Fruit fly (Drosophila melanogaster) whole organism, pupa: Measurements from ENCODE around the gene CG31821.

ENCODE experiments used
- CG10348 ChIP-seq: fragments of 200-800 bp; sonication (Bioruptor generic); IDR thresholded peaks from 2 replicates; pipeline ENCODE4 v1.3.6; 2022; ENCODE audit warnings: missing biosample characterization, missing genetic modification characterization
- CG12605 ChIP-seq: fragments of 200-800 bp; sonication (Bioruptor generic); IDR thresholded peaks from 2 replicates; pipeline ENCODE4 v1.3.6; 2022; ENCODE audit warnings: missing biosample characterization, missing genetic modification characterization
- CG13204 ChIP-seq: fragments of 200-800 bp; sonication (Bioruptor generic); optimal IDR thresholded peaks from 2 replicates; lab custom pipeline; 2018; ENCODE audit warnings: missing biosample characterization, mild to moderate bottlenecking, missing genetic modification characterization, moderate library complexity
- CG14655 ChIP-seq: fragments of 200-800 bp; sonication (Bioruptor generic); optimal IDR thresholded peaks from 3 replicates; lab custom pipeline; 2017; ENCODE audit warnings: mild to moderate bottlenecking, missing biosample characterization, missing genetic modification reagents, missing genetic modification characterization
- CG15710 ChIP-seq: fragments of 200-800 bp; sonication (Bioruptor generic); optimal IDR thresholded peaks from 2 replicates; lab custom pipeline; 2018; ENCODE audit warnings: missing biosample characterization, mild to moderate bottlenecking, missing genetic modification characterization, moderate library complexity
- CG17806 ChIP-seq: fragments of 200-800 bp; sonication (Bioruptor generic); optimal IDR thresholded peaks from 2 replicates; lab custom pipeline; 2018; ENCODE audit warnings: missing biosample characterization, mild to moderate bottlenecking, missing genetic modification characterization, moderate library complexity
- CG32121 ChIP-seq: fragments of 200-800 bp; sonication (Bioruptor generic); IDR thresholded peaks from 2 replicates; pipeline ENCODE4 v1.3.6; 2022; ENCODE audit warnings: missing biosample characterization, missing genetic modification characterization
- CG34367 ChIP-seq: fragments of 200-800 bp; sonication (Bioruptor generic); optimal IDR thresholded peaks from 2 replicates; lab custom pipeline; 2018; ENCODE audit warnings: missing biosample characterization, mild to moderate bottlenecking, missing genetic modification characterization
- CG4496 ChIP-seq: fragments of 200-800 bp; sonication (Bioruptor generic); IDR thresholded peaks from 3 replicates; pipeline ENCODE4 v1.3.6; 2022; ENCODE audit warnings: missing biosample characterization, missing genetic modification characterization
- CG8159 ChIP-seq: fragments of 200-800 bp; sonication (Bioruptor generic); optimal IDR thresholded peaks from 3 replicates; lab custom pipeline; 2018; ENCODE audit warnings: missing biosample characterization, mild to moderate bottlenecking, missing genetic modification characterization, moderate library complexity
- CG8301 ChIP-seq: fragments of 200-800 bp; sonication (Bioruptor generic); optimal IDR thresholded peaks from 2 replicates; lab custom pipeline; 2018; ENCODE audit warnings: missing biosample characterization, mild to moderate bottlenecking, missing genetic modification characterization
- CG9948 ChIP-seq: fragments of 200-800 bp; sonication (Bioruptor generic); optimal IDR thresholded peaks from 2 replicates; lab custom pipeline; 2018; ENCODE audit warnings: missing biosample characterization, mild to moderate bottlenecking, missing genetic modification characterization, moderate library complexity
- D1 ChIP-seq: fragments of 200-800 bp; sonication (Bioruptor generic); optimal IDR thresholded peaks from 2 replicates; lab custom pipeline; 2018; ENCODE audit warnings: missing biosample characterization, mild to moderate bottlenecking, missing genetic modification characterization, moderate library complexity
- EcR ChIP-seq: fragments of 200-800 bp; sonication (Bioruptor generic); optimal IDR thresholded peaks from 3 replicates; lab custom pipeline; 2019; ENCODE audit warnings: missing biosample characterization, missing genetic modification characterization, mild to moderate bottlenecking, moderate library complexity, missing genetic modification reagents
- Ets98B ChIP-seq: fragments of 200-800 bp; sonication (Bioruptor generic); IDR thresholded peaks from 2 replicates; pipeline ENCODE4 v1.3.6; 2022; ENCODE audit warnings: missing biosample characterization, missing genetic modification characterization
- Pif1A ChIP-seq: fragments of 200-800 bp; sonication (Bioruptor generic); optimal IDR thresholded peaks from 3 replicates; lab custom pipeline; 2016; ENCODE audit warnings: missing biosample characterization, missing genetic modification characterization
- Pif1B ChIP-seq: fragments of 200-800 bp; sonication (Bioruptor generic); optimal IDR thresholded peaks from 3 replicates; lab custom pipeline; 2016; ENCODE audit warnings: missing biosample characterization, missing genetic modification characterization
- Snoo ChIP-seq: fragments of 200-800 bp; sonication (Bioruptor generic); optimal IDR thresholded peaks from 3 replicates; lab custom pipeline; 2017; ENCODE audit warnings: missing biosample characterization, mild to moderate bottlenecking, missing genetic modification characterization, inconsistent platforms
- fd96Ca ChIP-seq: fragments of 200-800 bp; sonication (Bioruptor generic); IDR thresholded peaks from 3 replicates; pipeline ENCODE4 v1.3.6; 2022; ENCODE audit warnings: missing biosample characterization, missing genetic modification characterization
- gl ChIP-seq: fragments of 200-800 bp; sonication (Bioruptor generic); optimal IDR thresholded peaks from 2 replicates; lab custom pipeline; 2018; ENCODE audit warnings: missing biosample characterization, mild to moderate bottlenecking, missing genetic modification characterization
- rn ChIP-seq: fragments of 200-800 bp; sonication (Bioruptor generic); IDR thresholded peaks from 2 replicates; pipeline ENCODE4 v1.3.6; 2022; ENCODE audit warnings: missing biosample characterization, missing genetic modification characterization

Gene CG31821

DNA sequence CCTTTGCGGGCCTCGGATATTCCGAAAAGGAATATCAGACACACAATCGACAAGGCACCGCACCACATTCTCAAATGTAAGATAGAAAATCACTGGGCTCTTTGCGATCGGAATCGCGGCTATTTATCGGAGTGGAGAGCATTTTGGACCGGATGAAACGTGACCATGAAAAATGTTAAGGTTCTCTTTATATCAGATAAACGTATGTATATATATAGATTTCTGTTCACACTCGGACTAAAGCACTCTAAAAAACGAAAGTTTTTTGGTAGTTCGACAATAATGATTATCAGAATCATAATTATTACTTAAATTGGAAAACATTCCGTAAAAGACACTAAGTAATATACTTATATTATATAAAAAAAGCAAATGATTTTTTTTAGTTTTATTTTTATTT, at the start of gene CG31821:
CG31821 (minus strand) TSS at position 101 of the 400 bp plus-strand sequence.
- TF ChIP-seq rn (GFP tag; lab: Robert Waterston, UW) (no peak), gl (tag; lab: Kevin White, UChicago) (no peak), CG8301 (tag; lab: Kevin White, UChicago) (no peak), Snoo (no peak), CG32121 (GFP tag; lab: Robert Waterston, UW) (no peak), CG34367 (no peak), Pif1A (no peak), CG4496 (GFP tag; lab: Robert Waterston, UW) (no peak), EcR (no peak), CG13204 (no peak), Ets98B (GFP tag; lab: Robert Waterston, UW) (no peak), CG15710 (tag; lab: Kevin White, UChicago) (no peak), CG8159 (tag; lab: Kevin White, UChicago) (no peak), CG9948 (tag; lab: Kevin White, UChicago) (no peak), fd96Ca (GFP tag; lab: Robert Waterston, UW) (no peak), CG12605 (GFP tag; lab: Robert Waterston, UW) (no peak), CG17806 (tag; lab: Kevin White, UChicago) (no peak), D1 (no peak)
- TF ChIP-seq, all 21 proteins: peak for 0

dm6 chr2L:15949457-15949856, 47.2 kb upstream of the CG31821 start:
- TF ChIP-seq CG13204 = no peak
- no peak for TF ChIP-seq CG8159 (tag; lab: Kevin White, UChicago)

dm6 chr2L:15941141-15941540, 38.9 kb upstream of the CG31821 start, which contains the start of gene CG12448:
TSS of gene CG12448 (plus strand) at chr2L:15941441.
- TF ChIP-seq D1 (no peak), CG12605 (GFP tag; lab: Robert Waterston, UW) (no peak), gl (tag; lab: Kevin White, UChicago) (no peak), CG32121 (GFP tag; lab: Robert Waterston, UW) (no peak), CG10348 (GFP tag; lab: Robert Waterston, UW) (no peak), CG8301 (tag; lab: Kevin White, UChicago) (no peak), Ets98B (GFP tag; lab: Robert Waterston, UW) (no peak), fd96Ca (GFP tag; lab: Robert Waterston, UW) (no peak), CG9948 (tag; lab: Kevin White, UChicago) (no peak), CG17806 (tag; lab: Kevin White, UChicago) (no peak), rn (GFP tag; lab: Robert Waterston, UW) (no peak), CG34367 (no peak), CG14655 (GFP tag; lab: Kevin White, UChicago) (no peak), CG15710 (tag; lab: Kevin White, UChicago) (no peak)

DNA sequence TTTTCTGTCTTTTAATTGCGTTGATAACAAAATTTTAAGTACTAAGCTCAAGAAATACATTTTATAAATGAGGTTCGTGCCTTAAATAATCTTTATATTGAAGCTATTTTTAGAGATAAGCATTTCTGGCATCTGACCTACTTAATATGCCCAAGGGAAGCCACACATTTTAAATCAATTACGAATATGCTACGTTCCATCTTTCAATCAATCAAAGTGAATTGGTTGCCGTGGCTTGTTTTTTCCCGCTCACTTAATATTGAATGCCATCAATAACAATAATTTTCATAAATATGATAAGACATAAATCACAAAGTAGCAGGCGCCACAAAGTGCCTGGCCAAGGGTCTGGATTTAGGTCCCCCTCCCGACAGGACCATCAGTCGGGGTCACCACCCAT, 33.9 kb upstream of the CG31821 start:
- no peak for TF ChIP-seq Pif1B
- no peak for TF ChIP-seq CG14655 (GFP tag; lab: Kevin White, UChicago)

DNA sequence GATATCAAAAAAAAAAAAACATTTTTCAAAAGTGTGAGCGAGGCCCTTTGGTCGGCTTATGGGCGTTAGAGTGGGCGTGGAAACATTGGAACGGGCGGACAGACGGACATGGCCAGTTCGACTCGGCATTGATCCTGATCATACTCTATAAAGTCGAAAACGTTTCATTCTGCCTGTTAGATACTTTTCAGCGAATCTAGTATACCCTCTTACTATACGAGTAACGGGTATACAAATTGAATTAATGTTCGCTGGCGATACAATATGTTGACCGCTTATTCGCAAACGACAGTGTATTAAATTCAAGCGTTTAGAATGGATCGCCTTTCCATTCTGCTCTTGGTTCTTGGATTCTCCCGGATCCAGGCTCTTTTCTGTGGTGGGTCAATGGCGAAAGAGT, 20.9 kb upstream of the CG31821 start, which contains the start of gene CG4793:
CG4793 (plus strand) TSS at position 301 of the 400 bp plus-strand sequence.
- no peak for TF ChIP-seq Pif1B
- no peak for TF ChIP-seq gl (tag; lab: Kevin White, UChicago)
- TF ChIP-seq CG13204 = no peak
- no peak for TF ChIP-seq D1
- TF ChIP-seq CG14655 (GFP tag; lab: Kevin White, UChicago) = no peak
- no peak for TF ChIP-seq CG4496 (GFP tag; lab: Robert Waterston, UW)
- TF ChIP-seq fd96Ca (GFP tag; lab: Robert Waterston, UW) = no peak
- no peak for TF ChIP-seq rn (GFP tag; lab: Robert Waterston, UW)
- no peak for TF ChIP-seq CG17806 (tag; lab: Kevin White, UChicago)
- TF ChIP-seq CG34367 = no peak
- no peak for TF ChIP-seq CG15710 (tag; lab: Kevin White, UChicago)
- TF ChIP-seq CG12605 (GFP tag; lab: Robert Waterston, UW) = no peak
- TF ChIP-seq Snoo = no peak
- no peak for TF ChIP-seq CG10348 (GFP tag; lab: Robert Waterston, UW)
- no peak for TF ChIP-seq CG32121 (GFP tag; lab: Robert Waterston, UW)
- TF ChIP-seq CG8301 (tag; lab: Kevin White, UChicago) = no peak

DNA sequence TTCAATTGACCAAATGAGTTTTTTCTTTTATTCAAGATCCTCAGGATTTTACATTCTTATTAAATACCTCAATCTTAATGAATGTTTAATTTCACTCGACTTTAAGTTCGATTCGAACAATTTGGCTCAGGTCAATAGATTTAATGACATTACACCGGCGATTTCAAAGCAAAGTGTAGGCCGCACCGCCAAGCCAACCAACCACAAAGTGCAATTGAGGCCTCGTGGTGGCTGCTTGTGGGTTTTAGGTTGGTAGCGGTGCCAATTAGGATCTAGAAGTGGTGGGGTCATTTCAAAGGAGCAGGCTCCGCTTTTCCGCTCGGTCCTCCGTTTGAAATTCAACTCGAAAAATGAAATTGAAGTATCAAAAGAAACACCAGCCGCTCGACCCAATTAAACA, 14.4 kb upstream of the CG31821 start, which contains the start of gene CG13244:
CG13244 (plus strand) TSS at position 301 of the 400 bp plus-strand sequence.
- TF ChIP-seq Pif1A (no peak), CG14655 (GFP tag; lab: Kevin White, UChicago) (no peak), CG13204 (no peak), fd96Ca (GFP tag; lab: Robert Waterston, UW) (no peak), CG9948 (tag; lab: Kevin White, UChicago) (no peak), gl (tag; lab: Kevin White, UChicago) (no peak), CG4496 (GFP tag; lab: Robert Waterston, UW) (no peak), CG17806 (tag; lab: Kevin White, UChicago) (no peak), CG15710 (tag; lab: Kevin White, UChicago) (no peak), rn (GFP tag; lab: Robert Waterston, UW) (no peak), CG8159 (tag; lab: Kevin White, UChicago) (no peak), CG34367 (no peak), D1 (no peak), CG32121 (GFP tag; lab: Robert Waterston, UW) (no peak), CG8301 (tag; lab: Kevin White, UChicago) (no peak), Pif1B (no peak)
